Worm (Caenorhabditis elegans) whole organism, mixed stage, embryonic: ENCODE results near the gene eif-2Bdelta.

Source experiments
- blmp-1 ChIP-seq: fragments of 150-350 bp; optimal IDR thresholded peaks from 2 replicates; lab custom pipeline; 2014; ENCODE audit warnings: missing biosample characterization, missing genetic modification characterization
- drap-1 ChIP-seq: fragments of 200-800 bp; sonication (Bioruptor generic); optimal IDR thresholded peaks from 3 replicates; lab custom pipeline; 2018; ENCODE audit warnings: mild to moderate bottlenecking, missing genetic modification characterization, missing compliant biosample characterization
- elt-1 ChIP-seq: sonication (generic microtip); optimal IDR thresholded peaks from 2 replicates; lab custom pipeline; 2017; ENCODE audit warnings: missing genetic modification characterization, mild to moderate bottlenecking, missing compliant biosample characterization, antibody characterized with exemption, moderate library complexity, borderline replicate concordance; ENCODE audit not compliant: insufficient read depth
- elt-3 ChIP-seq: fragments of 150-350 bp; optimal IDR thresholded peaks from 2 replicates; lab custom pipeline; 2014; ENCODE audit warnings: missing biosample characterization, missing genetic modification characterization
- hlh-1 ChIP-seq: fragments of 150-350 bp; optimal IDR thresholded peaks from 2 replicates; lab custom pipeline; 2014; ENCODE audit warnings: missing biosample characterization, missing genetic modification reagents, missing genetic modification characterization
- lsy-2 ChIP-seq: fragments of 150-350 bp; optimal IDR thresholded peaks from 2 replicates; lab custom pipeline; 2014; ENCODE audit warnings: missing biosample characterization, missing genetic modification characterization
- nhr-237 ChIP-seq: fragments of 150-350 bp; optimal IDR thresholded peaks from 2 replicates; lab custom pipeline; 2014; ENCODE audit warnings: missing biosample characterization, missing genetic modification characterization
- nhr-76 ChIP-seq: sonication (generic microtip); optimal IDR thresholded peaks from 2 replicates; lab custom pipeline; 2017; ENCODE audit warnings: missing biosample characterization, missing genetic modification characterization
- snpc-4 ChIP-seq: fragments of 150-350 bp; optimal IDR thresholded peaks from 2 replicates; lab custom pipeline; 2014; ENCODE audit warnings: missing biosample characterization, missing genetic modification characterization
- sptf-1 ChIP-seq: sonication (generic microtip); optimal IDR thresholded peaks from 2 replicates; lab custom pipeline; 2017; ENCODE audit warnings: mild to moderate bottlenecking, missing genetic modification characterization, moderate library complexity, missing compliant biosample characterization
- unc-39 ChIP-seq: fragments of 150-350 bp; optimal IDR thresholded peaks from 2 replicates; lab custom pipeline; 2014; ENCODE audit warnings: missing biosample characterization, missing genetic modification characterization
- ztf-11 ChIP-seq: fragments of 150-350 bp; optimal IDR thresholded peaks from 2 replicates; lab custom pipeline; 2014; ENCODE audit warnings: missing biosample characterization, missing genetic modification characterization

DNA sequence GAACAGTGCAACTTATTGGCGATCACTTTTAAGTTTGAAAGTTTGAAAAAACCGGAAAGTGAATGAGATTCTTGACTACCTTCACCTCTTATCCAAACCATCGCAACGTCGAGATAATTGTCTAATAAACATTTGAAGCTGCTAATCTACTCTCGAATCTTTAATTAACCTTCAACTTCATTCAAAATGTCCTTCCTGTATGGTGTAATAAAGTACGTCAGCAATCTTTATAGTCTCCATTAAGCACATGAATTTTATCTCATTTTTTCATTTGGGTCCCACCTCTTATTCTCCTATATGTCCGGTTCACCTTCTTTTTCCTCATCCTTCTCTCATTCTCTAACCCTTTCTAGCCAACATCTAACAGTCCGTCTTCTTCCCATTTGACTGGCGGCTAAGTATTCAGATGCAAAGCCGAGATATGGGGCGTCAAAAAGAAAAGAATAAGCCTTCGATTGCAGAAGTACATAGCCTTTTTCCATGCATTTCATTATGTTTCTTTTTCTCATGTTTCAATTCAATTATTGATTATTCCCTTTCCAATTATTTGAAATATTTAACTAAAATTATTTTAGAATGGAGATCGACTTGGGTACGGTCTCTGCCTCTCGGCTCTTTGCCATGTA, 12.7 kb upstream of the eif-2Bdelta start, which contains the start of gene swt-5:
- no peak for TF ChIP-seq hlh-1 (tag; lab: Kevin White, UChicago)
- no peak for TF ChIP-seq snpc-4
- no peak for TF ChIP-seq blmp-1 (tag; lab: Kevin White, UChicago)
- TF ChIP-seq sptf-1 (tag; lab: Kevin White, UChicago), result no peak
- TF ChIP-seq nhr-237 (tag; lab: Kevin White, UChicago), result no peak
- TF ChIP-seq elt-3 (tag; lab: Kevin White, UChicago), result no peak
- no peak for TF ChIP-seq elt-1 (tag; lab: Kevin White, UChicago)
- TF ChIP-seq ztf-11 (tag; lab: Kevin White, UChicago), result no peak
- TF ChIP-seq drap-1 (GFP tag; lab: Kevin White, UChicago), result no peak
- no peak for TF ChIP-seq lsy-2 (tag; lab: Kevin White, UChicago)
- no peak for TF ChIP-seq nhr-76
- TF ChIP-seq unc-39 (tag; lab: Kevin White, UChicago), result no peak
